Worm (Caenorhabditis elegans): ENCODE measurements around the gene C14B1.2.

C14B1.2 gene

ce11 chrIII:3670984-3671383, 31.1 kb upstream of the C14B1.2 start:
- TF ChIP-seq ztf-26 (tag; optimal IDR thresholded peaks at IDR 0.05) (no peak), hmg-1.2 (GFP tag; IDR thresholded peaks at IDR 0.05) (0 out of 2 replicates have a peak, but pooled peaks have one; percentile 5), mcd-1 (GFP tag; IDR thresholded peaks at IDR 0.05) (no peak), B0261.1 (tag; optimal IDR thresholded peaks at IDR 0.05) (no peak), C17E4.6 (GFP tag; IDR thresholded peaks at IDR 0.05) (no peak), dpff-1 (tag; optimal IDR thresholded peaks at IDR 0.05) (no peak)

- no peak for TF ChIP-seq egl-18 (GFP tag; IDR thresholded peaks at IDR 0.05)
- TF ChIP-seq K12H6.12 (tag; optimal IDR thresholded peaks at IDR 0.05): peak; percentile 22
- no peak for TF ChIP-seq ceh-79 (tag; optimal IDR thresholded peaks at IDR 0.05)
- no peak for TF ChIP-seq cebp-2 (GFP tag; IDR thresholded peaks at IDR 0.05)
- TF ChIP-seq rcor-1 (GFP tag; IDR thresholded peaks at IDR 0.05): no peak
- TF ChIP-seq dpl-1 (GFP tag; optimal IDR thresholded peaks at IDR 0.05): no peak
- TF ChIP-seq xnd-1 (tag; optimal IDR thresholded peaks at IDR 0.05): no peak
- no peak for TF ChIP-seq nfyb-1 (GFP tag; IDR thresholded peaks at IDR 0.05)
- no peak for TF ChIP-seq akir-1 (GFP tag; optimal IDR thresholded peaks at IDR 0.05)
- TF ChIP-seq nfya-2 (GFP tag; IDR thresholded peaks at IDR 0.05): no peak
- no peak for TF ChIP-seq C06A6.2 (GFP tag; conservative IDR thresholded peaks at IDR 0.05)
- no peak for TF ChIP-seq lag-1 (GFP tag; IDR thresholded peaks at IDR 0.05)
- TF ChIP-seq ceh-27 (GFP tag; optimal IDR thresholded peaks at IDR 0.05): peak; percentile 89
- no peak for TF ChIP-seq ceh-100 (GFP tag; IDR thresholded peaks at IDR 0.05)
- TF ChIP-seq lin-35 (GFP tag; optimal IDR thresholded peaks at IDR 0.05): peak in 1 of 3 experiments; percentile 2
- TF ChIP-seq F22D6.2 (tag; optimal IDR thresholded peaks at IDR 0.05): no peak
- TF ChIP-seq tbx-9 (tag; optimal IDR thresholded peaks at IDR 0.05; ENCODE audit: borderline replicate concordance): no peak
- no peak for TF ChIP-seq cebp-1 (GFP tag; IDR thresholded peaks at IDR 0.05)
- TF ChIP-seq cebp-1 (tag; optimal IDR thresholded peaks at IDR 0.05): peak; percentile 21
- TF ChIP-seq lin-40 (tag; optimal IDR thresholded peaks at IDR 0.05): peak; percentile 11
- no peak for TF ChIP-seq snpc-1.1 (tag; optimal IDR thresholded peaks at IDR 0.05; ENCODE audit: insufficient read depth)
- no peak for TF ChIP-seq hlh-12 (tag; optimal IDR thresholded peaks at IDR 0.05)
- no peak for TF ChIP-seq lsl-1 (GFP tag; optimal IDR thresholded peaks at IDR 0.05)
Observed at ce11 chrIII:3672839-3673238, 29.2 kb upstream of the C14B1.2 start.

- TF ChIP-seq F37B4.10 (GFP tag; IDR thresholded peaks at IDR 0.05): no peak
- no peak for TF ChIP-seq lir-1 (GFP tag; conservative IDR thresholded peaks at IDR 0.05)
- TF ChIP-seq lin-35 (GFP tag; optimal IDR thresholded peaks at IDR 0.05): no peak
- no peak for TF ChIP-seq C06A6.2 (GFP tag; conservative IDR thresholded peaks at IDR 0.05)
- TF ChIP-seq ztf-3 (GFP tag; optimal IDR thresholded peaks at IDR 0.05): no peak
- TF ChIP-seq tbx-9 (tag; optimal IDR thresholded peaks at IDR 0.05; ENCODE audit: borderline replicate concordance): no peak
- no peak for TF ChIP-seq bed-2 (GFP tag; IDR thresholded peaks at IDR 0.05)
- no peak for TF ChIP-seq sea-2 (GFP tag; IDR thresholded peaks at IDR 0.05)
- no peak for TF ChIP-seq lsl-1 (GFP tag; optimal IDR thresholded peaks at IDR 0.05)
- no peak for TF ChIP-seq let-607 (tag; optimal IDR thresholded peaks at IDR 0.05)
- no peak for TF ChIP-seq F22D6.2 (tag; optimal IDR thresholded peaks at IDR 0.05)
- no peak for TF ChIP-seq D2030.7 (GFP tag; IDR thresholded peaks at IDR 0.05)
Observed at ce11 chrIII:3674149-3674548, 27.9 kb upstream of the C14B1.2 start.

All from whole organism, young adult.